Worm (Caenorhabditis elegans): Measurements from ENCODE around the gene nspb-1.

- TF ChIP-seq nhr-25 (tag; optimal IDR thresholded peaks at IDR 0.05; ENCODE audit: borderline replicate concordance, insufficient read depth) (no peak), nhr-28 (tag; optimal IDR thresholded peaks at IDR 0.05) (no peak), unc-130 (GFP tag; optimal IDR thresholded peaks at IDR 0.05) (no peak), lin-13 (GFP tag; optimal IDR thresholded peaks at IDR 0.05) (no peak), dmd-6 (GFP tag; IDR thresholded peaks at IDR 0.05) (no peak), madf-5 (GFP tag; IDR thresholded peaks at IDR 0.05) (no peak), pha-4 (GFP tag; IDR thresholded peaks at IDR 0.05) (no peak), pha-4 (tag; optimal IDR thresholded peaks at IDR 0.05) (no peak), nhr-77 (tag; optimal IDR thresholded peaks at IDR 0.05) (no peak), ZK546.5 (tag; optimal IDR thresholded peaks at IDR 0.05) (no peak), unc-62 (GFP tag; optimal IDR thresholded peaks at IDR 0.05 in 1 of 2) (no peak), unc-62 (tag; optimal IDR thresholded peaks at IDR 0.05) (no peak), zfp-3 (GFP tag; conservative IDR thresholded peaks at IDR 0.05) (no peak)
These were observed 47.3 kb upstream of the nspb-1 start, which contains the start of gene C01B10.7 for ce11 chrIV:6638256-6638655.

All from whole organism, L4 larva.